Worm (Caenorhabditis elegans) whole organism, mixed stage, embryonic: ENCODE results near the gene F13B12.2.

Experiments
- blmp-1 ChIP-seq: fragments of 150-350 bp; optimal IDR thresholded peaks from 2 replicates; lab custom pipeline; 2014; ENCODE audit warnings: missing biosample characterization, missing genetic modification characterization
- ces-1 ChIP-seq: fragments of 150-350 bp; optimal IDR thresholded peaks from 2 replicates; lab custom pipeline; 2014; ENCODE audit warnings: missing biosample characterization, missing genetic modification reagents, missing genetic modification characterization
- elt-3 ChIP-seq: fragments of 150-350 bp; optimal IDR thresholded peaks from 2 replicates; lab custom pipeline; 2014; ENCODE audit warnings: missing biosample characterization, missing genetic modification characterization
- lin-13 ChIP-seq: fragments of 150-350 bp; optimal IDR thresholded peaks from 2 replicates; lab custom pipeline; 2014; ENCODE audit warnings: missing biosample characterization, missing genetic modification characterization
- lsy-2 ChIP-seq: fragments of 150-350 bp; optimal IDR thresholded peaks from 2 replicates; lab custom pipeline; 2014; ENCODE audit warnings: missing biosample characterization, missing genetic modification characterization
- nhr-12 ChIP-seq: fragments of 150-350 bp; optimal IDR thresholded peaks from 2 replicates; lab custom pipeline; 2014; ENCODE audit warnings: missing biosample characterization, missing genetic modification characterization
- nhr-237 ChIP-seq: fragments of 150-350 bp; optimal IDR thresholded peaks from 2 replicates; lab custom pipeline; 2014; ENCODE audit warnings: missing biosample characterization, missing genetic modification characterization
- nhr-28 ChIP-seq: fragments of 150-350 bp; optimal IDR thresholded peaks from 2 replicates; lab custom pipeline; 2014; ENCODE audit warnings: missing biosample characterization, missing genetic modification characterization
- nhr-76 ChIP-seq: sonication (generic microtip); optimal IDR thresholded peaks from 2 replicates; lab custom pipeline; 2017; ENCODE audit warnings: missing biosample characterization, missing genetic modification characterization
- pha-4 ChIP-seq: fragments of 150-350 bp; optimal IDR thresholded peaks from 2 replicates; lab custom pipeline; 2018; ENCODE audit warnings: missing biosample characterization, missing genetic modification reagents, missing genetic modification characterization
- sem-2 ChIP-seq: fragments of 200-800 bp; sonication (Bioruptor generic); optimal IDR thresholded peaks from 2 replicates; lab custom pipeline; 2018; ENCODE audit warnings: mild to moderate bottlenecking, missing genetic modification characterization, missing compliant biosample characterization
- sptf-1 ChIP-seq: sonication (generic microtip); optimal IDR thresholded peaks from 2 replicates; lab custom pipeline; 2017; ENCODE audit warnings: mild to moderate bottlenecking, missing genetic modification characterization, moderate library complexity, missing compliant biosample characterization
- unc-62 ChIP-seq: fragments of 150-350 bp; optimal IDR thresholded peaks from 2 replicates; lab custom pipeline; 2014; ENCODE audit warnings: missing biosample characterization, missing genetic modification reagents, missing genetic modification characterization

- no peak for TF ChIP-seq nhr-76
- TF ChIP-seq sem-2, result no peak
- TF ChIP-seq ces-1, result peak; percentile 83
- peak; percentile 29 for TF ChIP-seq lin-13
- TF ChIP-seq lsy-2 (tag; lab: Kevin White, UChicago), result no peak
- TF ChIP-seq sptf-1 (tag; lab: Kevin White, UChicago), result peak; percentile 42
- peak; percentile 52 for TF ChIP-seq unc-62
- TF ChIP-seq blmp-1, result peak; percentile 71
- TF ChIP-seq nhr-28, result no peak
- peak; percentile 14 for TF ChIP-seq pha-4
- TF ChIP-seq nhr-237, result no peak
- TF ChIP-seq elt-3 (tag; lab: Kevin White, UChicago), result no peak
- TF ChIP-seq nhr-12 (tag; lab: Kevin White, UChicago), result no peak
Observed at ce11 chrIV:10403193-10404058, 25.5 kb downstream of the F13B12.2 start, which contains the start of gene gpa-7.
